Fruit fly (Drosophila melanogaster) whole organism, prepupa: ENCODE data around the gene Ir10a.

ENCODE experiments used
- Blimp-1 ChIP-seq: fragments of 200-800 bp; sonication (Bioruptor generic); optimal IDR thresholded peaks from 3 replicates; lab custom pipeline; 2017; ENCODE audit warnings: missing biosample characterization, missing genetic modification characterization, mild to moderate bottlenecking, moderate library complexity, missing genetic modification reagents
- CG10631 ChIP-seq: fragments of 200-800 bp; sonication (Bioruptor generic); optimal IDR thresholded peaks from 2 replicates; lab custom pipeline; 2016; ENCODE audit warnings: missing biosample characterization, missing genetic modification characterization
- CG1621 ChIP-seq: fragments of 200-800 bp; sonication (Bioruptor generic); optimal IDR thresholded peaks from 3 replicates; lab custom pipeline; 2018; ENCODE audit warnings: missing biosample characterization, mild to moderate bottlenecking, missing genetic modification characterization
- CG16779 ChIP-seq: fragments of 200-800 bp; sonication (Bioruptor generic); optimal IDR thresholded peaks from 3 replicates; lab custom pipeline; 2017; ENCODE audit warnings: missing biosample characterization, mild to moderate bottlenecking, missing genetic modification characterization
- CG32006 ChIP-seq: fragments of 200-800 bp; sonication (Bioruptor generic); optimal IDR thresholded peaks from 3 replicates; lab custom pipeline; 2017; ENCODE audit warnings: missing biosample characterization, mild to moderate bottlenecking, missing genetic modification characterization
- CG34406 ChIP-seq: fragments of 200-800 bp; sonication (Bioruptor generic); optimal IDR thresholded peaks from 3 replicates; lab custom pipeline; 2016; ENCODE audit warnings: missing biosample characterization, missing genetic modification characterization
- CG3919 ChIP-seq: fragments of 200-800 bp; sonication (Bioruptor generic); optimal IDR thresholded peaks from 3 replicates; lab custom pipeline; 2016; ENCODE audit warnings: missing biosample characterization, missing genetic modification characterization
- CG6276 ChIP-seq: fragments of 200-800 bp; sonication (Bioruptor generic); optimal IDR thresholded peaks from 2 replicates; lab custom pipeline; 2017; ENCODE audit warnings: missing biosample characterization, mild to moderate bottlenecking, missing genetic modification characterization
- CG7368 ChIP-seq: fragments of 200-800 bp; sonication (Bioruptor generic); optimal IDR thresholded peaks from 3 replicates; lab custom pipeline; 2016; ENCODE audit warnings: missing biosample characterization, missing genetic modification characterization
- CG8119 ChIP-seq: fragments of 200-800 bp; sonication (Bioruptor generic); IDR thresholded peaks from 3 replicates; pipeline ENCODE4 v1.3.6; 2022; ENCODE audit warnings: missing biosample characterization, missing genetic modification characterization
- CG8319 ChIP-seq: fragments of 200-800 bp; sonication (Bioruptor generic); optimal IDR thresholded peaks from 3 replicates; lab custom pipeline; 2016; ENCODE audit warnings: missing biosample characterization, missing genetic modification characterization
- CG9139 ChIP-seq: fragments of 200-800 bp; sonication (Bioruptor generic); optimal IDR thresholded peaks from 3 replicates; lab custom pipeline; 2017; ENCODE audit warnings: missing biosample characterization, mild to moderate bottlenecking, missing genetic modification characterization
- Eip75B ChIP-seq: fragments of 200-800 bp; sonication (Bioruptor generic); optimal IDR thresholded peaks from 3 replicates; lab custom pipeline; 2016; ENCODE audit warnings: missing biosample characterization, missing genetic modification characterization
- Eip78C ChIP-seq: fragments of 200-800 bp; sonication (Bioruptor generic); peaks from one replicate; lab custom pipeline; 2016; ENCODE audit warnings: missing biosample characterization, missing genetic modification characterization
- Eip93F ChIP-seq: fragments of 200-800 bp; sonication (Bioruptor generic); optimal IDR thresholded peaks from 2 replicates; lab custom pipeline; 2016; ENCODE audit warnings: missing biosample characterization, mild to moderate bottlenecking, missing genetic modification characterization
- Ets21C ChIP-seq: fragments of 200-800 bp; sonication (Bioruptor generic); optimal IDR thresholded peaks from 3 replicates; lab custom pipeline; 2016; ENCODE audit warnings: missing biosample characterization, missing genetic modification characterization
- Ets96B ChIP-seq: fragments of 200-800 bp; optimal IDR thresholded peaks from 2 replicates; lab custom pipeline; 2019; ENCODE audit warnings: missing biosample characterization, mild to moderate bottlenecking, missing genetic modification characterization, moderate library complexity
- Hr39 ChIP-seq: fragments of 200-800 bp; sonication (Bioruptor generic); optimal IDR thresholded peaks from 2 replicates; lab custom pipeline; 2016; ENCODE audit warnings: missing biosample characterization, missing genetic modification characterization
- Lpt ChIP-seq: fragments of 200-800 bp; sonication (Bioruptor generic); optimal IDR thresholded peaks from 3 replicates; lab custom pipeline; 2016; ENCODE audit warnings: missing biosample characterization, missing genetic modification characterization
- Met ChIP-seq: fragments of 200-800 bp; sonication (Bioruptor generic); optimal IDR thresholded peaks from 3 replicates; lab custom pipeline; 2016; ENCODE audit warnings: missing biosample characterization, missing genetic modification characterization
- OdsH ChIP-seq: fragments of 200-800 bp; sonication (Bioruptor generic); optimal IDR thresholded peaks from 3 replicates; lab custom pipeline; 2016; ENCODE audit warnings: missing biosample characterization, missing genetic modification characterization
- Smox ChIP-seq: fragments of 200-800 bp; sonication (Bioruptor generic); optimal IDR thresholded peaks from 3 replicates; lab custom pipeline; 2016; ENCODE audit warnings: missing biosample characterization, missing genetic modification characterization
- Sox102F ChIP-seq: fragments of 200-800 bp; sonication (Bioruptor generic); optimal IDR thresholded peaks from 2 replicates; lab custom pipeline; 2016; ENCODE audit warnings: missing biosample characterization, mild to moderate bottlenecking, missing genetic modification characterization
- Sox15 ChIP-seq: fragments of 200-800 bp; sonication (Bioruptor generic); optimal IDR thresholded peaks from 3 replicates; lab custom pipeline; 2016; ENCODE audit warnings: missing biosample characterization, missing genetic modification characterization
- acj6 ChIP-seq: fragments of 200-800 bp; sonication (Bioruptor generic); optimal IDR thresholded peaks from 3 replicates; lab custom pipeline; 2016; ENCODE audit warnings: missing biosample characterization, missing genetic modification characterization
- dac ChIP-seq: fragments of 200-800 bp; sonication (Bioruptor generic); optimal IDR thresholded peaks from 2 replicates; lab custom pipeline; 2017; ENCODE audit warnings: missing biosample characterization, mild to moderate bottlenecking, missing genetic modification characterization
- dsx ChIP-seq: fragments of 200-800 bp; optimal IDR thresholded peaks from 3 replicates; lab custom pipeline; 2019; ENCODE audit warnings: missing biosample characterization, mild to moderate bottlenecking, missing genetic modification characterization, moderate library complexity; ENCODE audit not compliant: poor library complexity, severe bottlenecking
- eg ChIP-seq: fragments of 200-800 bp; sonication (Bioruptor generic); IDR thresholded peaks from 3 replicates; pipeline ENCODE4 v1.3.6; 2022; ENCODE audit warnings: missing biosample characterization, missing genetic modification characterization
- fkh ChIP-seq: fragments of 200-800 bp; sonication (Bioruptor generic); optimal IDR thresholded peaks from 3 replicates; lab custom pipeline; 2017; ENCODE audit warnings: missing biosample characterization, mild to moderate bottlenecking, missing genetic modification characterization, moderate library complexity
- net ChIP-seq: fragments of 200-800 bp; sonication (Bioruptor generic); optimal IDR thresholded peaks from 3 replicates; lab custom pipeline; 2016; ENCODE audit warnings: missing biosample characterization, missing genetic modification characterization
- pdm3 ChIP-seq: fragments of 200-800 bp; sonication (Bioruptor generic); optimal IDR thresholded peaks from 3 replicates; lab custom pipeline; 2016; ENCODE audit warnings: missing biosample characterization, missing genetic modification characterization
- salr ChIP-seq, 2 experiments: fragments of 200-800 bp; sonication (Bioruptor generic); optimal IDR thresholded peaks; 3 replicates each; lab custom pipeline; 2016 to 2018; ENCODE audit warnings: missing biosample characterization in 2 of 2, missing genetic modification characterization in 2 of 2, mild to moderate bottlenecking in 1 of 2
- spab ChIP-seq: fragments of 200-800 bp; sonication (Bioruptor generic); optimal IDR thresholded peaks from 2 replicates; lab custom pipeline; 2017; ENCODE audit warnings: missing biosample characterization, mild to moderate bottlenecking, missing genetic modification characterization, missing genetic modification reagents
- ss ChIP-seq, 2 experiments: fragments of 200-800 bp; sonication (Bioruptor generic); optimal IDR thresholded peaks; 2 replicates in 1 of 2; 3 replicates in 1 of 2; lab custom pipeline; 2017 to 2018; ENCODE audit warnings: mild to moderate bottlenecking in 2 of 2, missing biosample characterization in 2 of 2, missing genetic modification characterization in 2 of 2, moderate library complexity in 1 of 2
- svp ChIP-seq: fragments of 200-800 bp; sonication (Bioruptor generic); peaks from one replicate; lab custom pipeline; 2016; ENCODE audit warnings: missing biosample characterization, missing genetic modification characterization
- vri ChIP-seq: fragments of 200-800 bp; sonication (Bioruptor generic); optimal IDR thresholded peaks from 3 replicates; lab custom pipeline; 2016; ENCODE audit warnings: missing biosample characterization, mild to moderate bottlenecking, missing genetic modification characterization

Gene Ir10a

DNA sequence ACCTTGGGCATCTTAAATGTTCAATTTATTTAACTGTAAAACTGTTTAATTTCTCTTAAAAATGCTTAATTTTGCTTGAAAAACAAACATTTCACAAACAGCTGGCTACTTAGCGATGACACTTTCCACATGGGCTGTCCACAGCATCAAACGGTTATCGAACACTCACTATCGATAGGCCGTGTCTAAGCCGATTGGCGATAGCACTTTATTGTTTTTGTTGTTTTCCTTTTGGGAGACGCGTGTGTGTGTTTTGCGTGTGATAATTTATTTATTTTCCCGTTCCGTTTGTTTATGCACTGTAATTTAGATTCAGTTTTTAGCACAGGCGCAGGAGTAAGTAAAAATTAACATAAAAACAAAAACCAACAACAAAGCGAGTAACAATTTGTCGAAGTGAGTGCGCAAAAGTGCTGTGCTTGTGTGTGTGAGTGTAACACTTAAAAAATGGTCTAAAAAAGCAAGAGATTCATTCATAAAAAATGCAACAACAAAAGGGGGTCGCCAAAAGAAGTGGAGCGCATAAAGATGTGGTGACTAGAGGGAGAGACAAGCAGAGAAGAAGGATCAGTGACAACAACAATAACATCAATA lies 14.3 kb upstream of the Ir10a start, which contains the start of gene Gapvd1 (continued):
- no peak for TF ChIP-seq CG8119 (GFP tag; lab: Robert Waterston, UW)
- TF ChIP-seq Blimp-1, result no peak
- no peak for TF ChIP-seq dsx (GFP tag; lab: Kevin White, UChicago)
- no peak for TF ChIP-seq Smox (GFP tag; lab: Kevin White, UChicago)
- TF ChIP-seq net, result no peak
- no peak for TF ChIP-seq Ets96B (tag; lab: Kevin White, UChicago)
- peak; percentile 57 for TF ChIP-seq fkh (GFP tag; lab: Kevin White, UChicago)
- TF ChIP-seq acj6 (GFP tag; lab: Kevin White, UChicago), result no peak
- peak; percentile 6 for TF ChIP-seq pdm3
- peak in 1 of 2 experiments; percentile 40 for TF ChIP-seq ss (GFP tag; optimal IDR thresholded peaks at IDR 0.05; lab: Kevin White, UChicago)
- peak; percentile 23 for TF ChIP-seq Met (GFP tag; lab: Kevin White, UChicago)
- no peak for TF ChIP-seq CG6276
- TF ChIP-seq spab (GFP tag; lab: Kevin White, UChicago), result no peak
- no peak for TF ChIP-seq CG16779 (tag; lab: Kevin White, UChicago)

DNA sequence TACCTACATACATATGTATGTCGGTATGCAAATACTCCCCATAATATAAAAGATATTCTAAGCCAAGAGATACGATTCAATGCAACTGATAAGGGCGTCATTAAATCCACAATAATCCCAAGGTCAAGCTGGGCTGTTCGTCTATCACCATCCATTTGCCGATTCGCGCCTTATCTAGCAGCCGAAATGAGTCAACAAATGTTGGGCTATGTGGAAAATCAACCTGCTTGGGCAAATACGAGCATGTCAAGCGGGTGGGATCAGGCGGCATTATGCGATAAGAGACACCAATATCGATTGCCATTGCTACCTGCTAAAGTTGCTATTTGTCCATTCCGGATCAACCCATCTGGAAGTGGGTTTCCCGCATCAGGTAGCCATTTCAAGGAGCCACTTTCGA lies 11.7 kb upstream of the Ir10a start:
- TF ChIP-seq spab (GFP tag; lab: Kevin White, UChicago), result no peak
- TF ChIP-seq Eip78C (GFP tag; lab: Kevin White, UChicago), result peak; percentile 32
- TF ChIP-seq CG3919 (GFP tag; lab: Kevin White, UChicago), result no peak
- peak; percentile 42 for TF ChIP-seq fkh (GFP tag; lab: Kevin White, UChicago)
- TF ChIP-seq pdm3, result no peak
- TF ChIP-seq Eip93F (GFP tag; lab: Kevin White, UChicago), result no peak
- no peak for TF ChIP-seq dac (GFP tag; lab: Kevin White, UChicago)
- TF ChIP-seq OdsH, result no peak
- no peak for TF ChIP-seq CG7368 (GFP tag; lab: Kevin White, UChicago)
- no peak for TF ChIP-seq CG32006
- TF ChIP-seq ss (GFP tag; optimal IDR thresholded peaks at IDR 0.05; lab: Kevin White, UChicago), result no peak
- no peak for TF ChIP-seq Sox102F (GFP tag; lab: Kevin White, UChicago)
- peak; percentile 81 for TF ChIP-seq svp (GFP tag; lab: Kevin White, UChicago)
- no peak for TF ChIP-seq CG1621 (tag; lab: Kevin White, UChicago)

DNA sequence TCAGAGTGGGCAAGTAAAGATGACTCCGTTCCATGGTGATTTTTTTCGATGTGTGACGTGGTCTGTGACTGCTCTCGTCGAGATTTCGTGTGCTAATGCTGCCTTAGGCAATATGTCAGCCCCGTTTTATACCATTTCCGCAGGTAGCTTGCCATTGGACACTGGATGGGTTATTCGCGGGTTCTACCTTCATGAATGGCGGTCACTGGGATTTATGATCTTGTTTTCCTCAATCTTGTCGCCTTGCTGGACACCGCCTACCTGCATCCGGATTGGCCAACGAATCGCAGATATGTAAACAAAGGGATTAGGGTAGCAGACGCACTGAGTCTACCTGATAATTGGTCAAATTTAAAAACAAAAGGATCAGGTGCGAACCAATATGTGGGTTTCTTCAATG lies 11.2 kb upstream of the Ir10a start, which contains the start of gene sisA:
sisA (minus strand) TSS at position 101 of the 400 bp plus-strand sequence.
- no peak for TF ChIP-seq Sox102F (GFP tag; lab: Kevin White, UChicago)
- TF ChIP-seq CG34406 (GFP tag; lab: Kevin White, UChicago), result no peak
- TF ChIP-seq Hr39 (GFP tag; lab: Kevin White, UChicago), result no peak
- TF ChIP-seq CG8319 (GFP tag; lab: Kevin White, UChicago), result no peak
- no peak for TF ChIP-seq salr (GFP tag; optimal IDR thresholded peaks at IDR 0.05; lab: Kevin White, UChicago)
- TF ChIP-seq Lpt (GFP tag; lab: Kevin White, UChicago), result no peak
- no peak for TF ChIP-seq CG1621 (tag; lab: Kevin White, UChicago)
- no peak for TF ChIP-seq Sox15 (GFP tag; lab: Kevin White, UChicago)
- TF ChIP-seq vri, result no peak
- TF ChIP-seq Eip75B, result no peak
- TF ChIP-seq CG9139 (GFP tag; lab: Kevin White, UChicago), result no peak
- no peak for TF ChIP-seq dac (GFP tag; lab: Kevin White, UChicago)
- TF ChIP-seq eg (GFP tag; lab: Robert Waterston, UW), result no peak
- TF ChIP-seq CG10631 (GFP tag; lab: Kevin White, UChicago), result no peak
- no peak for TF ChIP-seq Met (GFP tag; lab: Kevin White, UChicago)
- TF ChIP-seq CG7368 (GFP tag; lab: Kevin White, UChicago), result no peak
- TF ChIP-seq fkh (GFP tag; lab: Kevin White, UChicago), result no peak
- no peak for TF ChIP-seq CG32006
- no peak for TF ChIP-seq Ets21C (GFP tag; lab: Kevin White, UChicago)
